Fruit fly (Drosophila melanogaster): Measurements from ENCODE around the gene CG15890.

dm6 chrX:14812239-14812638 is 46.7 kb upstream of the CG15890 start:
- no peak for TF ChIP-seq h (GFP tag; optimal IDR thresholded peaks at IDR 0.05)
- TF ChIP-seq HLH106 (tag; optimal IDR thresholded peaks at IDR 0.05): no peak
- no peak for TF ChIP-seq fru (GFP tag; optimal IDR thresholded peaks at IDR 0.05)
- no peak for TF ChIP-seq Abd-B (GFP tag; optimal IDR thresholded peaks at IDR 0.05)
- TF ChIP-seq pan (optimal IDR thresholded peaks at IDR 0.05): no peak
- no peak for TF ChIP-seq Myc (optimal IDR thresholded peaks at IDR 0.05)
- TF ChIP-seq rgr (GFP tag; optimal IDR thresholded peaks at IDR 0.05): no peak
- TF ChIP-seq jim (GFP tag; optimal IDR thresholded peaks at IDR 0.05): no peak

All from whole organism, wandering third instar larva.